Fruit fly (Drosophila melanogaster) whole organism, embryonic: ENCODE results near the gene GlnRS.

Experiments
- Bdp1 ChIP-seq: fragments of 200-800 bp; sonication (Bioruptor generic); optimal IDR thresholded peaks from 3 replicates; lab custom pipeline; 2016; ENCODE audit warnings: missing biosample characterization, missing genetic modification characterization
- CG10431 ChIP-seq: fragments of 200-800 bp; sonication (Bioruptor generic); optimal IDR thresholded peaks from 3 replicates; lab custom pipeline; 2018; ENCODE audit warnings: missing biosample characterization, mild to moderate bottlenecking, missing genetic modification characterization
- CG11504 ChIP-seq: fragments of 200-800 bp; sonication (Bioruptor generic); optimal IDR thresholded peaks from 3 replicates; lab custom pipeline; 2019; ENCODE audit warnings: missing biosample characterization, mild to moderate bottlenecking, missing genetic modification characterization, moderate library complexity
- CG13775 ChIP-seq: fragments of 200-800 bp; sonication (Bioruptor generic); optimal IDR thresholded peaks from 3 replicates; lab custom pipeline; 2017; ENCODE audit warnings: missing biosample characterization, mild to moderate bottlenecking, missing genetic modification characterization
- CG14667 ChIP-seq: fragments of 200-800 bp; sonication (Bioruptor generic); IDR thresholded peaks from 2 replicates; pipeline ENCODE4 v1.3.6; 2022; ENCODE audit warnings: missing biosample characterization, missing genetic modification characterization
- CG15514 ChIP-seq: fragments of 200-800 bp; sonication (Bioruptor generic); optimal IDR thresholded peaks from 3 replicates; lab custom pipeline; 2017; ENCODE audit warnings: missing biosample characterization, missing genetic modification characterization, mild to moderate bottlenecking, moderate library complexity, missing genetic modification reagents
- CG15696 ChIP-seq: fragments of 200-800 bp; sonication (Bioruptor generic); optimal IDR thresholded peaks from 2 replicates; lab custom pipeline; 2019; ENCODE audit warnings: missing biosample characterization, mild to moderate bottlenecking, missing genetic modification characterization, moderate library complexity
- CG1792 ChIP-seq: fragments of 200-800 bp; sonication (Bioruptor generic); optimal IDR thresholded peaks from 2 replicates; lab custom pipeline; 2016; ENCODE audit warnings: missing biosample characterization, missing genetic modification characterization
- CG32767 ChIP-seq: fragments of 200-800 bp; sonication (Bioruptor generic); IDR thresholded peaks from 2 replicates; pipeline ENCODE4 v1.3.6; 2022; ENCODE audit warnings: missing biosample characterization, missing genetic modification characterization
- CG3726 ChIP-seq: fragments of 200-800 bp; sonication (Bioruptor generic); IDR thresholded peaks from 3 replicates; pipeline ENCODE4, ENCODE4 v1.3.6; 2022; ENCODE audit warnings: missing biosample characterization, missing genetic modification characterization
- CG3847 ChIP-seq: fragments of 200-800 bp; sonication (Bioruptor generic); IDR thresholded peaks from 2 replicates; pipeline ENCODE4 v1.3.6; 2022; ENCODE audit warnings: missing biosample characterization, missing genetic modification characterization
- CG4360 ChIP-seq: fragments of 200-800 bp; sonication (Bioruptor generic); IDR thresholded peaks from 2 replicates; pipeline ENCODE4 v1.3.6; 2022; ENCODE audit warnings: missing biosample characterization, missing genetic modification characterization
- CG4404 ChIP-seq: fragments of 200-800 bp; sonication (Bioruptor generic); IDR thresholded peaks from 2 replicates; pipeline ENCODE4 v1.3.6; 2022; ENCODE audit warnings: missing biosample characterization, missing genetic modification characterization
- CG4617 ChIP-seq: fragments of 200-800 bp; sonication (Bioruptor generic); optimal IDR thresholded peaks from 3 replicates; lab custom pipeline; 2016; ENCODE audit warnings: missing biosample characterization, missing genetic modification characterization, borderline replicate concordance
- CG5953 ChIP-seq: fragments of 200-800 bp; sonication (Bioruptor generic); IDR thresholded peaks from 2 replicates; pipeline ENCODE4 v1.3.6; 2022; ENCODE audit warnings: missing biosample characterization, missing genetic modification characterization
- CG8089 ChIP-seq: fragments of 200-800 bp; sonication (Bioruptor generic); optimal IDR thresholded peaks from 3 replicates; lab custom pipeline; 2016; ENCODE audit warnings: missing biosample characterization, missing genetic modification characterization
- CG9215 ChIP-seq: fragments of 200-800 bp; sonication (Bioruptor generic); IDR thresholded peaks from 2 replicates; pipeline ENCODE4 v1.3.6; 2022; ENCODE audit warnings: missing biosample characterization, missing genetic modification characterization
- Gug ChIP-seq: fragments of 200-800 bp; sonication (Bioruptor generic); IDR thresholded peaks from 4 replicates; pipeline ENCODE4 v1.3.6; 2022; ENCODE audit warnings: missing biosample characterization, missing genetic modification characterization
- HLHmδ ChIP-seq: fragments of 200-800 bp; sonication (Bioruptor generic); optimal IDR thresholded peaks from 2 replicates; lab custom pipeline; 2018; ENCODE audit warnings: missing biosample characterization, mild to moderate bottlenecking, missing genetic modification characterization, moderate library complexity
- Mrtf ChIP-seq: fragments of 200-800 bp; sonication (Bioruptor generic); IDR thresholded peaks from 3 replicates; pipeline ENCODE4 v1.3.6; 2022; ENCODE audit warnings: missing biosample characterization, missing genetic modification characterization
- NK7.1 ChIP-seq: fragments of 200-800 bp; sonication (Bioruptor generic); optimal IDR thresholded peaks from 3 replicates; lab custom pipeline; 2016; ENCODE audit warnings: missing biosample characterization, missing genetic modification characterization
- Nf-YA ChIP-seq: fragments of 200-800 bp; sonication (Bioruptor generic); IDR thresholded peaks from 2 replicates; pipeline ENCODE4 v1.3.6; 2022; ENCODE audit warnings: missing biosample characterization, missing genetic modification characterization
- NfI ChIP-seq: fragments of 200-800 bp; sonication (Bioruptor generic); optimal IDR thresholded peaks from 3 replicates; lab custom pipeline; 2018; ENCODE audit warnings: missing biosample characterization, mild to moderate bottlenecking, missing genetic modification characterization, moderate library complexity
- Oli ChIP-seq: fragments of 200-800 bp; sonication (Bioruptor generic); optimal IDR thresholded peaks from 2 replicates; lab custom pipeline; 2018; ENCODE audit warnings: missing biosample characterization, mild to moderate bottlenecking, missing genetic modification characterization, moderate library complexity
- Optix ChIP-seq: fragments of 200-800 bp; sonication (Bioruptor generic); IDR thresholded peaks from 3 replicates; pipeline ENCODE4 v1.3.6; 2022; ENCODE audit warnings: missing biosample characterization, missing genetic modification characterization
- PHDP ChIP-seq: fragments of 200-800 bp; sonication (Bioruptor generic); optimal IDR thresholded peaks from 3 replicates; lab custom pipeline; 2018; ENCODE audit warnings: missing biosample characterization, mild to moderate bottlenecking, missing genetic modification characterization, moderate library complexity
- Six4 ChIP-seq: fragments of 200-800 bp; sonication (Bioruptor generic); optimal IDR thresholded peaks from 2 replicates; lab custom pipeline; 2016; ENCODE audit warnings: missing biosample characterization, missing genetic modification characterization
- Tbp ChIP-seq: fragments of >200 bp; optimal IDR thresholded peaks from 2 replicates; lab custom pipeline; 2018; ENCODE audit warnings: missing biosample characterization, missing genetic modification characterization
- abd-A ChIP-seq: fragments of 200-800 bp; sonication (Bioruptor generic); optimal IDR thresholded peaks from 3 replicates; lab custom pipeline; 2019; ENCODE audit warnings: missing biosample characterization, mild to moderate bottlenecking, missing genetic modification characterization, moderate library complexity
- bsh ChIP-seq, 2 experiments: fragments of 200-800 bp; sonication (Bioruptor generic); optimal IDR thresholded peaks; 2 replicates each; lab custom pipeline; 2017 to 2018; ENCODE audit warnings: mild to moderate bottlenecking in 2 of 2, missing biosample characterization in 2 of 2, missing genetic modification characterization in 2 of 2, moderate library complexity in 1 of 2
- disco-r ChIP-seq: fragments of 200-800 bp; sonication (Bioruptor generic); optimal IDR thresholded peaks from 2 replicates; lab custom pipeline; 2016; ENCODE audit warnings: missing biosample characterization, missing genetic modification characterization
- dmrt11E ChIP-seq: fragments of 200-800 bp; sonication (Bioruptor generic); optimal IDR thresholded peaks from 3 replicates; lab custom pipeline; 2018; ENCODE audit warnings: missing biosample characterization, mild to moderate bottlenecking, missing genetic modification characterization, moderate library complexity
- dysf ChIP-seq: fragments of 200-800 bp; sonication (Bioruptor generic); IDR thresholded peaks from 3 replicates; pipeline ENCODE4 v1.3.6; 2022; ENCODE audit warnings: missing biosample characterization, missing genetic modification characterization
- en ChIP-seq: fragments of 200-800 bp; sonication (Bioruptor generic); optimal IDR thresholded peaks from 2 replicates; lab custom pipeline; 2016; ENCODE audit warnings: missing biosample characterization, missing genetic modification characterization
- ftz-f1 ChIP-seq: fragments of 200-800 bp; sonication (Bioruptor generic); optimal IDR thresholded peaks from 2 replicates; lab custom pipeline; 2016; ENCODE audit warnings: missing biosample characterization, missing genetic modification characterization
- gcm ChIP-seq: fragments of 200-800 bp; sonication (Bioruptor generic); optimal IDR thresholded peaks from 2 replicates; lab custom pipeline; 2019; ENCODE audit warnings: missing biosample characterization, mild to moderate bottlenecking, missing genetic modification characterization, moderate library complexity
- grau ChIP-seq: fragments of 200-800 bp; optimal IDR thresholded peaks from 3 replicates; lab custom pipeline; 2019; ENCODE audit warnings: missing biosample characterization, mild to moderate bottlenecking, missing genetic modification characterization, moderate library complexity
- her ChIP-seq: fragments of 200-800 bp; sonication (Bioruptor generic); optimal IDR thresholded peaks from 2 replicates; lab custom pipeline; 2016; ENCODE audit warnings: missing biosample characterization, missing genetic modification characterization
- hth ChIP-seq: fragments of >200 bp; optimal IDR thresholded peaks from 2 replicates; lab custom pipeline; 2017; ENCODE audit warnings: inconsistent platforms
- kah ChIP-seq: fragments of 200-800 bp; sonication (Bioruptor generic); optimal IDR thresholded peaks from 2 replicates; lab custom pipeline; 2018; ENCODE audit warnings: missing biosample characterization, mild to moderate bottlenecking, missing genetic modification characterization
- odd ChIP-seq: fragments of 200-800 bp; sonication (Bioruptor generic); optimal IDR thresholded peaks from 2 replicates; lab custom pipeline; 2017; ENCODE audit warnings: missing biosample characterization, mild to moderate bottlenecking, missing genetic modification characterization
- otp ChIP-seq: fragments of 200-800 bp; sonication (Bioruptor generic); IDR thresholded peaks from 3 replicates; pipeline ENCODE4, ENCODE4 v1.3.6; 2022; ENCODE audit warnings: missing biosample characterization, missing genetic modification characterization
- prd ChIP-seq, 3 experiments: fragments of >200 bp in 2 of 3; fragments of 200-800 bp in 1 of 3; sonication (Bioruptor generic) in 1 of 3; optimal IDR thresholded peaks in 2 of 3; IDR thresholded peaks in 1 of 3; 2 replicates in 2 of 3; 3 replicates in 1 of 3; pipeline versions ENCODE4 v1.3.6 to Lab custom; 2017 to 2022; ENCODE audit warnings: missing biosample characterization in 1 of 3, missing genetic modification characterization in 1 of 3
- sc ChIP-seq, 3 experiments: fragments of >200 bp in 2 of 3; fragments of 200-800 bp in 1 of 3; sonication (Bioruptor generic) in 1 of 3; optimal IDR thresholded peaks; 2 replicates in 2 of 3; 3 replicates in 1 of 3; lab custom pipeline; 2017; ENCODE audit warnings: mild to moderate bottlenecking in 1 of 3, missing biosample characterization in 1 of 3, missing genetic modification characterization in 1 of 3, missing genetic modification reagents in 1 of 3
- sim ChIP-seq: fragments of 200-800 bp; sonication (Bioruptor generic); IDR thresholded peaks from 2 replicates; pipeline ENCODE4 v1.3.6; 2022; ENCODE audit warnings: missing biosample characterization, missing genetic modification characterization
- stwl ChIP-seq: fragments of 200-800 bp; sonication (Bioruptor generic); optimal IDR thresholded peaks from 3 replicates; lab custom pipeline; 2018; ENCODE audit warnings: missing biosample characterization, mild to moderate bottlenecking, missing genetic modification characterization, moderate library complexity
- trem ChIP-seq: fragments of 200-800 bp; optimal IDR thresholded peaks from 3 replicates; lab custom pipeline; 2019; ENCODE audit warnings: missing biosample characterization, mild to moderate bottlenecking, missing genetic modification characterization, moderate library complexity
- ttk ChIP-seq: fragments of 200-800 bp; sonication (Bioruptor generic); IDR thresholded peaks from 2 replicates; pipeline ENCODE4 v2.1.2; 2022; ENCODE audit warnings: missing biosample characterization, missing genetic modification characterization
- vnd ChIP-seq: fragments of 200-800 bp; sonication (Bioruptor generic); IDR thresholded peaks from 3 replicates; pipeline ENCODE4 v1.3.6; 2022; ENCODE audit warnings: missing biosample characterization, missing genetic modification characterization; ENCODE audit not compliant: partially characterized antibody
- zfh1 ChIP-seq: fragments of 200-800 bp; sonication (Bioruptor generic); IDR thresholded peaks from 3 replicates; pipeline ENCODE4 v1.3.6; 2022; ENCODE audit warnings: missing biosample characterization, missing genetic modification characterization

The GlnRS gene

dm6 chr3R:25262322-25262761 lies 3.2 kb downstream of the GlnRS start, which contains the start of the genes Kdsr and CG11858 (continued):
- TF ChIP-seq trem (tag; lab: Kevin White, UChicago): peak; percentile 38
- TF ChIP-seq dysf: peak; percentile 70
- peak; percentile 73 for TF ChIP-seq CG13775
- peak; percentile 23; the same call in 1 of the 2 replicates for TF ChIP-seq CG32767
- TF ChIP-seq CG5953: peak; percentile 35; the same call in 1 of the 2 replicates
- peak in 1 of 2 experiments; percentile 68 for TF ChIP-seq bsh (GFP tag; optimal IDR thresholded peaks at IDR 0.05; lab: Kevin White, UChicago)
- peak; percentile 1 for TF ChIP-seq kah (GFP tag; lab: Kevin White, UChicago)
- TF ChIP-seq CG10431 (GFP tag; lab: Kevin White, UChicago): no peak
- TF ChIP-seq gcm: no peak
- peak; percentile 59 for TF ChIP-seq CG9215 (GFP tag; lab: Robert Waterston, UW)
- peak; percentile 75 for TF ChIP-seq PHDP (tag; lab: Kevin White, UChicago)
- TF ChIP-seq CG4404 (GFP tag; lab: Robert Waterston, UW): peak; percentile 47; the same call in 1 of the 2 replicates
- no peak for TF ChIP-seq NK7.1 (GFP tag; lab: Kevin White, UChicago)
- peak; percentile 8 for TF ChIP-seq HLHmδ
- TF ChIP-seq sc (optimal IDR thresholded peaks at IDR 0.05; lab: Kevin White, UChicago): no peak
- no peak for TF ChIP-seq sc (GFP tag; optimal IDR thresholded peaks at IDR 0.05; lab: Kevin White, UChicago)
- peak; percentile 27 for TF ChIP-seq Bdp1 (GFP tag; lab: Kevin White, UChicago)
- TF ChIP-seq CG15696 (tag; lab: Kevin White, UChicago): peak; percentile 42
- no peak for TF ChIP-seq odd (GFP tag; lab: Kevin White, UChicago)
- TF ChIP-seq prd (optimal IDR thresholded peaks at IDR 0.05; lab: Kevin White, UChicago): no peak
- peak; percentile 85 for TF ChIP-seq prd (GFP tag; IDR thresholded peaks at IDR 0.05; lab: Robert Waterston, UW)
- peak; percentile 30 for TF ChIP-seq her (GFP tag; lab: Kevin White, UChicago)
- no peak for TF ChIP-seq Optix (GFP tag; lab: Robert Waterston, UW)
- TF ChIP-seq CG4360 (GFP tag; lab: Robert Waterston, UW): no peak
- TF ChIP-seq CG4617 (GFP tag; lab: Kevin White, UChicago): peak; percentile 30
- TF ChIP-seq Six4 (GFP tag; lab: Kevin White, UChicago): no peak
- no peak for TF ChIP-seq en (GFP tag; lab: Kevin White, UChicago)
- peak; percentile 68 for TF ChIP-seq CG3847 (GFP tag; lab: Robert Waterston, UW)
- 0 out of 2 replicates have a peak, but pooled peaks have one; percentile 17 for TF ChIP-seq sim
- TF ChIP-seq CG14667 (GFP tag; lab: Robert Waterston, UW): peak; percentile 50; the same call in 1 of the 2 replicates
- no peak for TF ChIP-seq CG3726 (GFP tag; lab: Robert Waterston, UW)
- TF ChIP-seq disco-r: peak; percentile 31
- TF ChIP-seq Nf-YA (GFP tag; lab: Robert Waterston, UW): no peak
- peak; percentile 46 for TF ChIP-seq Oli (tag; lab: Kevin White, UChicago)
- TF ChIP-seq stwl (tag; lab: Kevin White, UChicago): peak; percentile 9
- peak; percentile 43; the same call in 1 of the 2 replicates for TF ChIP-seq ttk (GFP tag; lab: Robert Waterston, UW)
- 0 out of 3 replicates have a peak, but pooled peaks have one; percentile 23 for TF ChIP-seq vnd (GFP tag; lab: Robert Waterston, UW)
- TF ChIP-seq hth: no peak
- 0 out of 3 replicates have a peak, but pooled peaks have one; percentile 43 for TF ChIP-seq otp (GFP tag; lab: Robert Waterston, UW)
- no peak for TF ChIP-seq abd-A
- TF ChIP-seq CG15514: peak; percentile 69
- TF ChIP-seq zfh1: peak; percentile 77
- TF ChIP-seq ftz-f1 (GFP tag; lab: Kevin White, UChicago): peak; percentile 25
- peak; percentile 73 for TF ChIP-seq grau (tag; lab: Kevin White, UChicago)
- no peak for TF ChIP-seq Gug (GFP tag; lab: Robert Waterston, UW)
- TF ChIP-seq Mrtf (GFP tag; lab: Robert Waterston, UW): no peak
- peak; percentile 52 for TF ChIP-seq dmrt11E (tag; lab: Kevin White, UChicago)
- peak; percentile 40 for TF ChIP-seq CG1792
- peak; percentile 40 for TF ChIP-seq NfI (GFP tag; lab: Kevin White, UChicago)
- no peak for TF ChIP-seq CG11504
- TF ChIP-seq Tbp (GFP tag; lab: Kevin White, UChicago): no peak
- TF ChIP-seq CG8089 (GFP tag; lab: Kevin White, UChicago): no peak
